Fruit fly (Drosophila melanogaster): ENCODE data around the gene CG7443.

Gene CG7443

DNA sequence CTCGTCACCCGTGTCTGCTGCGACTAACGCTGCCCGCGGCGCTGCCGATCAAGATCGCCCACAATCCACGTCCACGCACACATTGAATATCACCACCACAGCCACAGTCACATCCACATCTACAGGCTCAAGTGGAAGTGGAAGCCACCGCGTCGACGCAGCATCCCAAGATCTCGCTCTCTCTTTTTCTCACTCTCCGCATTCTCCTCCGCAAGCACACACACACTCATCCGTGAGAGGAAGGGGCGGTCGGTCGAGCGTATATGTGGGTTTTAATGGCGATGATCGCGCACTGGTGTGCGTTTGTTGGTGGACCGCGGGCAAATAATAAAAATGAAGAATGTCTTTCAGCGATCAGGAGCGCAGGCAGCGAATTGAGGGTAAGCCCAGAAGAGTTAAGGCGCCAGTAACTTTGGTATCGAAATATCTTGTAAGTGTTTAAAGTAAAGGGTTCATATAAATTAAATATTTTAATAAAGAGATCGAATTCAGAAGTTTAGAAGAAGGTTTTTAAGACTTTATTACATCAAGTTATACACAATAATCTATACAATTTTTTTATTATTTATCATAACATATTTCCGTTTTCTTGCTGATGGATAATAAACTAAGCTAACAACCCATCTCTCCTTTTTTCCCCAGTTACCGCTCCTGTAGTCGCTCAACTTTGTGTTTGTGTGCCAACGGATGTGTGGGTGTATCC lies 9.8 kb downstream of the CG7443 start, which contains the start of gene Poxm:
Poxm (minus strand) TSS at position 25 of the 703 bp plus-strand sequence.
- TF ChIP-seq CG8478 (optimal IDR thresholded peaks at IDR 0.05), result no peak
- no peak for TF ChIP-seq CTCF (optimal IDR thresholded peaks at IDR 0.05)

- no peak for TF ChIP-seq CG8478 (optimal IDR thresholded peaks at IDR 0.05)
Measured at dm6 chr3R:8334471-8334783, 10.3 kb downstream of the CG7443 start.

DNA sequence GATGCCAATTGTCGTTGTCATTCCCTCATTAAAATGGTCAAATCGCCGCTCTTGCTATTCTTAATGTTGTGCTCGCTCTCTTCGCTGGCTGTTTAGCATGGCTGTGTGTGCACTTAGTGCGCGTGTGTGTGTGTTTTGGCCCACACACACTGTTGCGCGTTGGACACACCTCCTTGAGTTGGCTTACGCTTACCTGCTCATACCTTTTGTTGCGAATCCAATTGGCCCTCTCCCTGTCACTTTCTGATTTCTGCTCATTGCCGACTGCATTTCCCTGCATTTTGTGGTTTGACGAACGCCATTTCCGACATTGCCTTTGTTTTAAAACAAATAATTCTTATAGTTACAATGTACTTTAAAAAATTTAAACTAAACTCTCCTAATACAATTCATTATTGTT lies 10.9 kb downstream of the CG7443 start:
- no peak for TF ChIP-seq CTCF (optimal IDR thresholded peaks at IDR 0.05)
- no peak for TF ChIP-seq CG8478 (optimal IDR thresholded peaks at IDR 0.05)

- TF ChIP-seq CG8478 (optimal IDR thresholded peaks at IDR 0.05) (no peak), CTCF (optimal IDR thresholded peaks at IDR 0.05) (no peak)
Measured at dm6 chr3R:8336012-8336567, 12.0 kb downstream of the CG7443 start.

DNA sequence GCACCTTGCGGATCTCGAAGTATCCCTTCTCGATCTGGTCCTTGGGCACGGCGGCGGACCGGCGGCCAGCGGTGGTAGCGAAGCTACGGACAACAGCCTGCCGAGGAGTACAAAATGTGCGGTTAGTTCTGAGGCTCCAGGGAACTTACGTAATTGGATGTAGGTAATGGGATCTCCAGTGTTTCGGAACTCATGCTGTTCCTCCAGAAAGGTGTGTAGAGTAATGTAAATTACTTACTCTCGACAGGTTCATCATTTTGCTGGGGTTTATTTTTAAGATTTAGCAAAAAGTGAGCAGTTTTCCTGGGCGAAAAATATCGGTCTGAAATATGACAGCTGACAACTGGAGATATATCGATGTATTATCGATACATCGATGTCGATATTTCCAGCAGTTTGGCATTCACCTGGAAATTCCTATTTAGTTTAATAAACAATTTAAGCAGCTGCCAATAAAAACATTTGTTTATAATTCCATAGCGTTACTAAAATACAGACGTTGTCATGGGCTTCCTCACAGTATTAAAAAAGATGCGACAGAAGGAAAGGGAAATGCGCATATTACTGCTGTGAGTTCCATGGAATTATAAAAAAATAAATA lies 16.7 kb downstream of the CG7443 start, which contains the start of the genes COX7A and Arl2:
COX7A (minus strand) TSS at position 369 of the 601 bp plus-strand sequence.
Arl2 (plus strand) TSS at position 426 of the 601 bp plus-strand sequence.
- no peak for TF ChIP-seq CG8478 (optimal IDR thresholded peaks at IDR 0.05)
- TF ChIP-seq CTCF (optimal IDR thresholded peaks at IDR 0.05), result peak in 1 of 2 experiments; percentile 16

dm6 chr3R:8343251-8343744 lies 19.2 kb downstream of the CG7443 start, which contains the start of the genes PNKP and COX7AL:
Gene PNKP, minus strand, starts transcription at chr3R:8343516.
Gene COX7AL, plus strand, starts transcription at chr3R:8343669.
- no peak for TF ChIP-seq CG8478 (optimal IDR thresholded peaks at IDR 0.05)
- no peak for TF ChIP-seq CTCF (optimal IDR thresholded peaks at IDR 0.05)

dm6 chr3R:8344174-8344573 lies 20.1 kb downstream of the CG7443 start, which contains the start of gene DppIII:
Gene DppIII, plus strand, starts transcription at chr3R:8344400.
- TF ChIP-seq CG8478 (optimal IDR thresholded peaks at IDR 0.05), result no peak
- TF ChIP-seq CTCF (optimal IDR thresholded peaks at IDR 0.05), result no peak

dm6 chr3R:8347279-8347678 lies 23.2 kb downstream of the CG7443 start, which contains the start of gene CG7352:
Gene CG7352, plus strand, starts transcription at chr3R:8347579.
- no peak for TF ChIP-seq CTCF (optimal IDR thresholded peaks at IDR 0.05)
- no peak for TF ChIP-seq CG8478 (optimal IDR thresholded peaks at IDR 0.05)

- no peak for TF ChIP-seq CTCF (optimal IDR thresholded peaks at IDR 0.05)
- no peak for TF ChIP-seq CG8478 (optimal IDR thresholded peaks at IDR 0.05)
Measured at dm6 chr3R:8347835-8348234, 23.7 kb downstream of the CG7443 start.

DNA sequence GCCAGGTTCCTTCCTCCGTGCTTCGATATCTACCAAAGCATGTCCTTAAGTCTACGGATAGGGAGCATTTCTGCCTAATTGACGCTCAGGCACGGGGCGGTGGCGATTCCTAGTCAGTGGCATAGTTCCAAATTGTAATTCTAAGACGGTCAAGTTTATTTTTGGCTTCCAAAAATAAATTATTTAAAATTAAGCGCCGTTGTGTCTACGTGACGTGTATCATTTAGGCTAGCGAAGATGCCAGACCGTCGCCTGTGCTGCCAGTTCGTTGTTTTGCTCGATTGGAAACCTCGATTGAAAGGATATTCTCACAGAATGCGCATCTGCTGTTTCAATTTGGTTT lies 25.0 kb downstream of the CG7443 start:
- TF ChIP-seq CG8478 (optimal IDR thresholded peaks at IDR 0.05) (no peak), CTCF (optimal IDR thresholded peaks at IDR 0.05) (no peak)

- TF ChIP-seq CTCF (optimal IDR thresholded peaks at IDR 0.05) (no peak), CG8478 (optimal IDR thresholded peaks at IDR 0.05) (no peak)
Measured at dm6 chr3R:8349449-8350115, 25.5 kb downstream of the CG7443 start, which contains the start of gene Atg13. Gene Atg13, plus strand, starts transcription at chr3R:8349815.

DNA sequence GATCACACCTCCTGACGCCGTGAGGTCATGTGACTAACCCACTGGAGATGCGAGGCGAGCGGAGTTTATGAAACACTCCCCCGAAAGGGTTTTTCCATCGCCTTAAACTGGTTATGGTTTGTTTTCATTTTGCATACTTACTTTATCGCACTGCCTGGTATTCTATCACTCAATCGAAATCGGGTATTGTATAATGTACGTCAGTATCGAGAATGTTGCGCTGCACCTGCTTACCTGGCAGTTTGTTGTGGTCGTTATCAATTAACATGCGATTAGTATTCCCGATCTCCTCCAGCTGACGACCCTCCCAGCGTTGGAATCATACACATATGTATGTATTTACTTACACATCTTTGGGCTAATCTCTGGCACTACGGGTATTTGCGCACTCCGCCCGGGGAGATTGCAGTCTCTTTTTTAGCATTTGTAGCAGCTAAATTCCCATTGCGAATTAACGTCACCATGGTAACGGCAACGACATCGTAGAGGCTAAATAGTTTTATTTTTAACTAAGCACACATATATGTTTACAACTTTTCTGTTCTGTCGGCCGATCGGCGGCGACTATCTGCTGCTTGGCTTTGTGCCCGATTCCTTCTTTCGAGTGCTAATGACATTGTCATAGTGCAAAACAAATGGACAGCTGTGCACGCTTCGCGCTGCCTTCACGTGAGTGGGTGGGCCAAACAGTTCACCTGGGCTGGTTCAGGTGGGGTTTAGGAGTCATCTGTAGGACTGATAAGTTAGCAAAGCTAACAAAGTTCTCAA lies 29.0 kb downstream of the CG7443 start:
- no peak for TF ChIP-seq CG8478 (optimal IDR thresholded peaks at IDR 0.05)
- no peak for TF ChIP-seq CTCF (optimal IDR thresholded peaks at IDR 0.05)

dm6 chr3R:8353994-8354393 lies 29.9 kb downstream of the CG7443 start:
- TF ChIP-seq CG8478 (optimal IDR thresholded peaks at IDR 0.05) (no peak), CTCF (optimal IDR thresholded peaks at IDR 0.05) (no peak)

DNA sequence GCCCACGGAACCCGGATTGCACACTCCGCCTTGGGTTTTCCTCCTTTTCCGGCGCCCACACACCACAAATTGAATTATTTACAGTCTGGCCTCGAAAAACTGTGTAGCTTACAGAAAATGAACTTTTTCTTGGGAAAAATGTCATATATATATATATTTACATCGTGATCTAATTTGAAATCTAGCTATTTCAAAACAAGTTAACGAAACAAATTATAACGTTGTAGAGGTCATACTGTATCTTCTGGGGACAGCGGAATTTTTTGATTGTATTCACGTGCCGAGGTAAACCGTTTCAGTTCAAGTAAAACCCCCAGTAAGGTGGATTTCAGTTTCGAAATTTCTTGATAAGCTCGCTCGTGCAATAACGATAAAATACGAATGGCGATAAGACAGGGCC lies 30.3 kb downstream of the CG7443 start:
- TF ChIP-seq CTCF (optimal IDR thresholded peaks at IDR 0.05) (no peak), CG8478 (optimal IDR thresholded peaks at IDR 0.05) (no peak)

dm6 chr3R:8354969-8355368 lies 30.9 kb downstream of the CG7443 start:
- TF ChIP-seq CG8478 (optimal IDR thresholded peaks at IDR 0.05) (no peak), CTCF (optimal IDR thresholded peaks at IDR 0.05) (no peak)
